Worm (Caenorhabditis elegans) whole organism, L4/young adult: ENCODE results near the gene R10E4.6.

Experiments
- W03F9.2 ChIP-seq: fragments of 150-350 bp; optimal IDR thresholded peaks from 2 replicates; lab custom pipeline; 2014; ENCODE audit warnings: missing biosample characterization, missing genetic modification characterization
- dao-5 ChIP-seq: sonication (generic microtip); optimal IDR thresholded peaks from 2 replicates; lab custom pipeline; 2016; ENCODE audit warnings: missing genotype, missing genetic modification characterization, moderate library complexity, missing compliant biosample characterization

ce11 chrIII:4247571-4247970, 45.6 kb upstream of the R10E4.6 start, which contains the start of gene Y44F5A.1:
- TF ChIP-seq dao-5 (tag; lab: Kevin White, UChicago) (no peak), W03F9.2 (tag; lab: Kevin White, UChicago) (no peak)
